Comparison of ENCODE assay signal across 1 fruit fly cellular context in the genomic region with DNA sequence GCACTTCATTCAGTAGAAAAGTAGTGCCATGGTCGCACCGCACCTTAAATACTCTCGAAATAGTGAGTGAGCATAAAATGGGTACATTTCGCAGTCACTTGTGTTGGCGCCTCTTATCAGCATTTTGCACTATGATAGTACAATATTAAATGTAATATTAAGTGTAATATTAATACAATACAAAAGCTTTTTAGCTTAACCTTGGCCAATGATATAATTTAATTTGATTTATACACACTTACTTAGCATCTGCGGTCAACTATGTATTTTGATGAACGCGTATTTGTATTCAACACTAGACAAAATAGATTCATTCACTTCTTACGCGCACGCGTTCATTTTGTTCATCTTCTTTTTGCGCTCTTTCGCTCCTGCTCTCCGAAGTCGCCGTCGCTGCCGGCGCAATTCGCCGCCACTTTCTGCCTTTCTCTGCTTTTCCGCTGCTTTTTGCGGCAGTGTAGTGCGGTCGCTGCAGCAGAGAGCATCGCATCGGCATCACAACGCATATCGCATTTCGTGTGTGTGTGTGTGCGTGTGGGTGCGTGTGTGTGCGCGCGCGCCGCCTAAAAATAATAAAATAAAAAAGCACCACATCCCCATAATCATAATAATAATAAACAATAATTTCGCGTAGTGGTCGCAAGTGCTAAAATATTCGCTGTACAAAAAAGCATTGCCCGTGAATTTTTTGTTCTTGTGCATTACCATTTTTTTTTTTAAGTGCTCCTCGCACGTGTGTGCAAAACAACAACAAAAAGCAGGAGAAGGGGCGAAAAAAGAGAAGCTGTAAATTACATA.
A peak's percentile ranks its signal among the peaks of the same experiment; 100 is the strongest.
TF ChIP-seq lines count a peak whose summit lies in the region.

No protein-coding gene starts in this region.

TF ChIP-seq in whole organism, embryonic, 481 proteins besides CTCF, POLR2A, EP300 and RAD21 (continued from another document):
- TF ChIP-seq CG13775 (GFP tag; optimal IDR thresholded peaks at IDR 0.05; lab: Kevin White, UChicago) (peak; percentile 7), Dref (GFP tag; IDR thresholded peaks at IDR 0.05; lab: Robert Waterston, UW) (no peak), ro (GFP tag; IDR thresholded peaks at IDR 0.05; lab: Robert Waterston, UW) (no peak), zfh2 (GFP tag; optimal IDR thresholded peaks at IDR 0.05; lab: Kevin White, UChicago) (no peak), Gug (GFP tag; IDR thresholded peaks at IDR 0.05; lab: Robert Waterston, UW) (peak; percentile 33; the same call in 1 of the 4 replicates), gce (GFP tag; IDR thresholded peaks at IDR 0.05; lab: Robert Waterston, UW) (0 out of 3 replicates have a peak, but pooled peaks have one; percentile 54), CG17186 (GFP tag; optimal IDR thresholded peaks at IDR 0.05; lab: Kevin White, UChicago) (no peak), B-H2 (GFP tag; optimal IDR thresholded peaks at IDR 0.05; lab: Kevin White, UChicago) (no peak), salm (tag; optimal IDR thresholded peaks at IDR 0.05; lab: Kevin White, UChicago) (no peak), Usf (GFP tag; optimal IDR thresholded peaks at IDR 0.05; lab: Kevin White, UChicago) (peak; percentile 4), Sox102F (GFP tag; optimal IDR thresholded peaks at IDR 0.05; lab: Kevin White, UChicago) (peak; percentile 54), CG1024 (GFP tag; IDR thresholded peaks at IDR 0.05; lab: Robert Waterston, UW) (no peak), CG3281 (GFP tag; optimal IDR thresholded peaks at IDR 0.05; lab: Kevin White, UChicago) (peak; percentile 54), HLH4C (GFP tag; IDR thresholded peaks at IDR 0.05; lab: Robert Waterston, UW; ENCODE audit: partially characterized antibody) (0 out of 3 replicates have a peak, but pooled peaks have one; percentile 12), CG30431 (GFP tag; optimal IDR thresholded peaks at IDR 0.05; lab: Kevin White, UChicago) (no peak), fru (optimal IDR thresholded peaks at IDR 0.05; lab: Kevin White, UChicago) (no peak), ken (GFP tag; IDR thresholded peaks at IDR 0.05; lab: Robert Waterston, UW) (0 out of 3 replicates have a peak, but pooled peaks have one; percentile 23), CG7963 (GFP tag; IDR thresholded peaks at IDR 0.05; lab: Robert Waterston, UW; ENCODE audit: partially characterized antibody) (no peak), br (optimal IDR thresholded peaks at IDR 0.05; lab: Kevin White, UChicago) (no peak), CG10321 (GFP tag; IDR thresholded peaks at IDR 0.05; lab: Robert Waterston, UW) (no peak), Tbp (GFP tag; optimal IDR thresholded peaks at IDR 0.05; lab: Kevin White, UChicago) (no peak), NFAT (GFP tag; IDR thresholded peaks at IDR 0.05; lab: Robert Waterston, UW) (no peak), Gsc (GFP tag; IDR thresholded peaks at IDR 0.05; lab: Robert Waterston, UW) (no peak), CG12659 (GFP tag; optimal IDR thresholded peaks at IDR 0.05; lab: Kevin White, UChicago) (peak; percentile 30), pfk (GFP tag; optimal IDR thresholded peaks at IDR 0.05; lab: Kevin White, UChicago) (no peak), CG8388 (GFP tag; optimal IDR thresholded peaks at IDR 0.05; lab: Kevin White, UChicago) (no peak), CG42726 (GFP tag; IDR thresholded peaks at IDR 0.05; lab: Robert Waterston, UW; ENCODE audit: partially characterized antibody) (0 out of 2 replicates have a peak, but pooled peaks have one; percentile 8), cas (GFP tag; IDR thresholded peaks at IDR 0.05; lab: Robert Waterston, UW) (no peak), cad (GFP tag; optimal IDR thresholded peaks at IDR 0.05; lab: Kevin White, UChicago) (no peak), sima (GFP tag; optimal IDR thresholded peaks at IDR 0.05; lab: Kevin White, UChicago) (no peak), cato (GFP tag; optimal IDR thresholded peaks at IDR 0.05; lab: Kevin White, UChicago; ENCODE audit: borderline replicate concordance) (no peak), Antp (GFP tag; optimal IDR thresholded peaks at IDR 0.05; lab: Kevin White, UChicago) (no peak), Sin3A (optimal IDR thresholded peaks at IDR 0.05; lab: Kevin White, UChicago) (no peak), CG14050 (GFP tag; IDR thresholded peaks at IDR 0.05; lab: Robert Waterston, UW) (no peak), Poxn (GFP tag; IDR thresholded peaks at IDR 0.05; lab: Robert Waterston, UW) (no peak), sim (GFP tag; IDR thresholded peaks at IDR 0.05; lab: Robert Waterston, UW) (no peak), CG11085 (GFP tag; IDR thresholded peaks at IDR 0.05; lab: Robert Waterston, UW) (0 out of 2 replicates have a peak, but pooled peaks have one; percentile 13), chm (GFP tag; IDR thresholded peaks at IDR 0.05; lab: Robert Waterston, UW) (no peak), dan (GFP tag; IDR thresholded peaks at IDR 0.05; lab: Robert Waterston, UW) (no peak), CG12219 (GFP tag; optimal IDR thresholded peaks at IDR 0.05; lab: Kevin White, UChicago) (peak; percentile 18), mirr (GFP tag; optimal IDR thresholded peaks at IDR 0.05; lab: Kevin White, UChicago) (no peak), caup (GFP tag; optimal IDR thresholded peaks at IDR 0.05; lab: Kevin White, UChicago; ENCODE audit: severe bottlenecking) (no peak), sd (tag; optimal IDR thresholded peaks at IDR 0.05; lab: Kevin White, UChicago) (no peak), shn (GFP tag; optimal IDR thresholded peaks at IDR 0.05; lab: Kevin White, UChicago) (no peak)
